Worm (Caenorhabditis elegans) whole organism, L4 larva: Measurements from ENCODE around the gene F32D8.13.

ENCODE experiments used
- D1046.2 ChIP-seq: fragments of 200-800 bp; sonication (Bioruptor generic); IDR thresholded peaks from 2 replicates; pipeline ENCODE4 v1.3.6; 2022; ENCODE audit warnings: missing genetic modification characterization, missing compliant biosample characterization
- F37D6.2 ChIP-seq: sonication (generic microtip); optimal IDR thresholded peaks from 2 replicates; lab custom pipeline; 2016; ENCODE audit warnings: mild to moderate bottlenecking, missing genetic modification characterization, missing compliant biosample characterization
- F49E8.2 ChIP-seq: sonication (generic microtip); optimal IDR thresholded peaks from 2 replicates; lab custom pipeline; 2016; ENCODE audit warnings: missing compliant biosample characterization, mild to moderate bottlenecking, missing genetic modification characterization, borderline replicate concordance
- T20F7.1 ChIP-seq: fragments of 200-800 bp; sonication (Bioruptor generic); optimal IDR thresholded peaks from 2 replicates; lab custom pipeline; 2018; ENCODE audit warnings: mild to moderate bottlenecking, missing genetic modification characterization, missing compliant biosample characterization
- aha-1 ChIP-seq: fragments of 150-350 bp; peaks from one replicate; lab custom pipeline; 2014; ENCODE audit warnings: missing biosample characterization, missing genetic modification characterization
- ceh-44 ChIP-seq: fragments of 200-800 bp; sonication (Bioruptor generic); IDR thresholded peaks from 2 replicates; pipeline ENCODE4 v1.3.6; 2022; ENCODE audit warnings: missing genetic modification reagents, missing genetic modification characterization, missing compliant biosample characterization
- daf-16 ChIP-seq, 3 experiments: sonication (generic microtip); optimal IDR thresholded peaks; 2 replicates each; lab custom pipeline; 2016 to 2017; ENCODE audit warnings: missing genetic modification characterization in 3 of 3, missing genetic modification reagents in 3 of 3, mild to moderate bottlenecking in 2 of 3, missing compliant biosample characterization in 2 of 3, missing biosample characterization in 1 of 3, moderate library complexity in 1 of 3
- dmd-6 ChIP-seq: fragments of 200-800 bp; sonication (Bioruptor generic); IDR thresholded peaks from 2 replicates; pipeline ENCODE4 v1.3.6; 2022; ENCODE audit warnings: missing genetic modification reagents, missing genetic modification characterization, missing compliant biosample characterization
- dmd-9 ChIP-seq: fragments of 200-800 bp; sonication (Bioruptor generic); IDR thresholded peaks from 2 replicates; pipeline ENCODE4 v1.3.6; 2022; ENCODE audit warnings: missing genetic modification reagents, missing genetic modification characterization, missing compliant biosample characterization
- dve-1 ChIP-seq: sonication (generic microtip); optimal IDR thresholded peaks from 2 replicates; lab custom pipeline; 2017; ENCODE audit warnings: antibody characterized with exemption, mild to moderate bottlenecking, missing genetic modification characterization, missing compliant biosample characterization; ENCODE audit not compliant: insufficient read depth
- hlh-11 ChIP-seq: fragments of 200-800 bp; sonication (Bioruptor generic); optimal IDR thresholded peaks from 2 replicates; lab custom pipeline; 2018; ENCODE audit warnings: mild to moderate bottlenecking, missing genetic modification characterization, missing compliant biosample characterization
- hlh-30 ChIP-seq: sonication (generic microtip); optimal IDR thresholded peaks from 2 replicates; lab custom pipeline; 2017; ENCODE audit warnings: antibody characterized with exemption, mild to moderate bottlenecking, missing genetic modification characterization, missing compliant biosample characterization; ENCODE audit not compliant: insufficient read depth
- hmg-1.1 ChIP-seq: fragments of 200-800 bp; sonication (Bioruptor generic); IDR thresholded peaks from 2 replicates; pipeline ENCODE4 v1.3.6; 2022; ENCODE audit warnings: missing genetic modification reagents, missing genetic modification characterization, missing compliant biosample characterization
- lin-15B ChIP-seq: fragments of 150-350 bp; sonication (generic microtip); optimal IDR thresholded peaks from 3 replicates; lab custom pipeline; 2014; ENCODE audit warnings: missing biosample characterization, missing genetic modification characterization
- lin-38 ChIP-seq: fragments of 200-800 bp; sonication (Bioruptor generic); IDR thresholded peaks from 2 replicates; pipeline ENCODE4 v1.3.6; 2022; ENCODE audit warnings: missing genetic modification reagents, missing genetic modification characterization, missing compliant biosample characterization
- lir-3 ChIP-seq: sonication (generic microtip); optimal IDR thresholded peaks from 2 replicates; lab custom pipeline; 2016; ENCODE audit warnings: mild to moderate bottlenecking, missing genetic modification characterization, missing compliant biosample characterization
- mdl-1 ChIP-seq, 2 experiments: fragments of 150-350 bp in 1 of 2; sonication (generic microtip) in 1 of 2; optimal IDR thresholded peaks; 2 replicates each; lab custom pipeline; 2014 to 2017; ENCODE audit warnings: missing biosample characterization in 2 of 2, missing genetic modification characterization in 2 of 2
- mdt-29 ChIP-seq: fragments of 200-800 bp; sonication (Bioruptor generic); IDR thresholded peaks from 2 replicates; pipeline ENCODE4 v1.3.6; 2022; ENCODE audit warnings: missing genetic modification reagents, missing genetic modification characterization, missing compliant biosample characterization
- mxl-2 ChIP-seq: fragments of 200-800 bp; sonication (Bioruptor generic); conservative IDR thresholded peaks from 2 replicates; pipeline ENCODE4 v1.3.6; 2022; ENCODE audit warnings: missing genetic modification reagents, missing genetic modification characterization, missing compliant biosample characterization
- mxl-3 ChIP-seq: fragments of 200-800 bp; sonication (Bioruptor generic); optimal IDR thresholded peaks from 2 replicates; lab custom pipeline; 2018; ENCODE audit warnings: mild to moderate bottlenecking, missing genetic modification characterization, missing compliant biosample characterization
- nhr-10 ChIP-seq: fragments of 150-350 bp; optimal IDR thresholded peaks from 2 replicates; lab custom pipeline; 2014; ENCODE audit warnings: missing biosample characterization, missing genetic modification characterization
- nhr-102 ChIP-seq: sonication (generic microtip); optimal IDR thresholded peaks from 2 replicates; lab custom pipeline; 2016; ENCODE audit warnings: mild to moderate bottlenecking, missing genetic modification characterization, moderate library complexity, missing compliant biosample characterization
- nhr-237 ChIP-seq: sonication (generic microtip); optimal IDR thresholded peaks from 2 replicates; lab custom pipeline; 2017; ENCODE audit warnings: missing biosample characterization, missing genetic modification characterization
- nhr-28 ChIP-seq: fragments of 150-350 bp; optimal IDR thresholded peaks from 2 replicates; lab custom pipeline; 2014; ENCODE audit warnings: missing biosample characterization, missing genetic modification characterization
- nhr-41 ChIP-seq: fragments of 200-800 bp; sonication (Bioruptor generic); IDR thresholded peaks from 2 replicates; pipeline ENCODE4 v1.3.6; 2022; ENCODE audit warnings: missing genetic modification reagents, missing genetic modification characterization, missing compliant biosample characterization
- nhr-48 ChIP-seq: sonication (generic microtip); optimal IDR thresholded peaks from 2 replicates; lab custom pipeline; 2016; ENCODE audit warnings: mild to moderate bottlenecking, missing genetic modification characterization, missing compliant biosample characterization
- nhr-77 ChIP-seq: fragments of 150-350 bp; optimal IDR thresholded peaks from 2 replicates; lab custom pipeline; 2014; ENCODE audit warnings: missing biosample characterization, missing genetic modification characterization
- php-3 ChIP-seq: fragments of 200-800 bp; sonication (Bioruptor generic); IDR thresholded peaks from 2 replicates; pipeline ENCODE4 v1.3.6; 2022; ENCODE audit warnings: missing genetic modification reagents, missing genetic modification characterization, missing compliant biosample characterization
- pqm-1 ChIP-seq: sonication (generic microtip); optimal IDR thresholded peaks from 2 replicates; lab custom pipeline; 2017; ENCODE audit warnings: missing biosample characterization, missing genetic modification characterization
- snpc-1.2 ChIP-seq: fragments of 200-800 bp; sonication (Bioruptor generic); IDR thresholded peaks from 2 replicates; pipeline ENCODE4 v1.3.6; 2022; ENCODE audit warnings: missing genetic modification reagents, missing genetic modification characterization, missing compliant biosample characterization
- unc-130 ChIP-seq: sonication (generic microtip); optimal IDR thresholded peaks from 2 replicates; lab custom pipeline; 2016; ENCODE audit warnings: missing genetic modification reagents, missing genetic modification characterization, missing compliant biosample characterization
- vab-7 ChIP-seq: fragments of 200-800 bp; sonication (Bioruptor generic); IDR thresholded peaks from 2 replicates; pipeline ENCODE4 v1.3.6; 2022; ENCODE audit warnings: missing genetic modification reagents, missing genetic modification characterization, missing compliant biosample characterization
- ztf-11 ChIP-seq: fragments of 150-350 bp; optimal IDR thresholded peaks from 2 replicates; lab custom pipeline; 2014; ENCODE audit warnings: missing biosample characterization, missing genetic modification characterization

The F32D8.13 gene

ce11 chrV:10937294-10937693 is 41.0 kb upstream of the F32D8.13 start (continued):
- TF ChIP-seq aha-1 (tag; lab: Kevin White, UChicago) (peak; percentile 30), nhr-41 (GFP tag; lab: Robert Waterston, UW) (no peak)

ce11 chrV:10936681-10937080 is 40.3 kb upstream of the F32D8.13 start, which contains the start of gene F17C11.12:
Gene F17C11.12, minus strand, starts transcription at chrV:10936920.
- no peak for TF ChIP-seq T20F7.1
- peak; percentile 59 for TF ChIP-seq dmd-6
- TF ChIP-seq vab-7 = no peak
- TF ChIP-seq nhr-237 = no peak
- no peak for TF ChIP-seq ztf-11
- TF ChIP-seq php-3 (GFP tag; lab: Robert Waterston, UW) = peak; percentile 89
- TF ChIP-seq dmd-9 (GFP tag; lab: Robert Waterston, UW) = no peak
- TF ChIP-seq hlh-11 (tag; lab: Kevin White, UChicago) = peak; percentile 42
- peak; percentile 89 for TF ChIP-seq pqm-1 (tag; lab: Kevin White, UChicago)
- TF ChIP-seq snpc-1.2 (GFP tag; lab: Robert Waterston, UW) = no peak
- TF ChIP-seq dve-1 = peak; percentile 74
- TF ChIP-seq D1046.2 (GFP tag; lab: Robert Waterston, UW) = no peak
- peak; percentile 84 for TF ChIP-seq nhr-28 (tag; lab: Kevin White, UChicago)
- no peak for TF ChIP-seq daf-16 (GFP tag; optimal IDR thresholded peaks at IDR 0.05; lab: Kevin White, UChicago)
- peak; percentile 52 for TF ChIP-seq daf-16 (tag; optimal IDR thresholded peaks at IDR 0.05; lab: Kevin White, UChicago)
- TF ChIP-seq nhr-77 (tag; lab: Kevin White, UChicago) = peak; percentile 8
- peak; percentile 3 for TF ChIP-seq nhr-10 (tag; lab: Kevin White, UChicago)
- TF ChIP-seq, all 104 proteins: peak for 9

- TF ChIP-seq aha-1 (tag; lab: Kevin White, UChicago) (peak; percentile 61), daf-16 (GFP tag; optimal IDR thresholded peaks at IDR 0.05; lab: Kevin White, UChicago) (no peak), daf-16 (tag; optimal IDR thresholded peaks at IDR 0.05; lab: Kevin White, UChicago) (peak; percentile 49), mdl-1 (tag; optimal IDR thresholded peaks at IDR 0.05; lab: Kevin White, UChicago) (peak in 1 of 2 experiments; percentile 57), dmd-6 (peak; percentile 89), F49E8.2 (no peak), nhr-28 (tag; lab: Kevin White, UChicago) (peak; percentile 34), nhr-102 (tag; lab: Kevin White, UChicago) (peak; percentile 3), hlh-11 (tag; lab: Kevin White, UChicago) (peak; percentile 73), nhr-48 (tag; lab: Kevin White, UChicago) (peak; percentile 7), hmg-1.1 (GFP tag; lab: Robert Waterston, UW) (no peak), F37D6.2 (tag; lab: Kevin White, UChicago) (no peak), mxl-3 (GFP tag; lab: Kevin White, UChicago) (peak; percentile 32), dve-1 (no peak), mdt-29 (no peak), hlh-30 (tag; lab: Kevin White, UChicago) (peak; percentile 17), pqm-1 (tag; lab: Kevin White, UChicago) (peak; percentile 89), T20F7.1 (peak; percentile 14), lin-38 (GFP tag; lab: Robert Waterston, UW) (no peak), mxl-2 (no peak)
These were observed 36.1 kb upstream of the F32D8.13 start, which contains the start of gene F58B4.5 for ce11 chrV:10932411-10932810. Gene F58B4.5, plus strand, starts transcription at chrV:10932693.

- TF ChIP-seq lir-3 (tag; lab: Kevin White, UChicago) (no peak), daf-16 (GFP tag; optimal IDR thresholded peaks at IDR 0.05; lab: Kevin White, UChicago) (no peak), daf-16 (tag; optimal IDR thresholded peaks at IDR 0.05; lab: Kevin White, UChicago) (no peak), unc-130 (GFP tag; lab: Kevin White, UChicago) (no peak), ceh-44 (GFP tag; lab: Robert Waterston, UW) (no peak), ztf-11 (no peak), lin-15B (no peak), T20F7.1 (no peak)
These were observed 34.8 kb upstream of the F32D8.13 start, which contains the start of gene scvp-1 for ce11 chrV:10931189-10931588. Gene scvp-1, minus strand, starts transcription at chrV:10931289.
